Fruit fly (Drosophila melanogaster): ENCODE results near the gene Fer2.

DNA sequence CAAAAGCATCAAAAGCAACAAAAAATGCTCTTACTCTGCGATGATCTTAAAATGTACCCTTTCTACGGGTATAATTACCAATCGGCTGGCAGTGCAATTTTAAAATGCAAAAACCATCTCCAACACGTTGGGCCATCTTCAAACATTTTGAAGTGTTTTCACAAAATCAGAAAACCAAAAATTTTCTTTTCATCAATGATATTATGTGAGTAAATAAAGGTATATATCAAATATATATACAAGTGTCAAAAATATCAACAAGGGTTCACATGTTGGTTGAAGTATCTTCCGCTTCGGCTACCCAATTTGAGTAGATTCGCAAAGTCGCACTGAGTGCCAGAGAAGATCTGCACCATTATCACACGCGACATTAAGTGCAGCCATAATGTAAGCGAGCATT is 33.8 kb downstream of the Fer2 start:
- TF ChIP-seq gl (tag; optimal IDR thresholded peaks at IDR 0.05) (no peak), CG4496 (GFP tag; IDR thresholded peaks at IDR 0.05) (no peak), CG8301 (tag; optimal IDR thresholded peaks at IDR 0.05) (peak; percentile 17), Pif1B (GFP tag; optimal IDR thresholded peaks at IDR 0.05) (peak; percentile 63), EcR (GFP tag; optimal IDR thresholded peaks at IDR 0.05) (no peak), Snoo (tag; optimal IDR thresholded peaks at IDR 0.05) (no peak), fd96Ca (GFP tag; IDR thresholded peaks at IDR 0.05) (no peak), CG8159 (tag; optimal IDR thresholded peaks at IDR 0.05) (peak; percentile 47), CG15710 (tag; optimal IDR thresholded peaks at IDR 0.05) (no peak), CG34367 (tag; optimal IDR thresholded peaks at IDR 0.05) (no peak), CG17806 (tag; optimal IDR thresholded peaks at IDR 0.05) (peak; percentile 15)
